Worm (Caenorhabditis elegans) whole organism, early embryonic: ENCODE results near the gene golg-4.

Experiments
- B0310.2 ChIP-seq: sonication (generic microtip); optimal IDR thresholded peaks from 2 replicates; lab custom pipeline; 2016; ENCODE audit warnings: mild to moderate bottlenecking, missing genetic modification characterization, missing compliant biosample characterization
- F13C5.2 ChIP-seq: sonication (generic microtip); optimal IDR thresholded peaks from 2 replicates; lab custom pipeline; 2017; ENCODE audit warnings: mild to moderate bottlenecking, missing genetic modification characterization, inconsistent platforms, missing compliant biosample characterization
- aly-1 ChIP-seq: sonication (generic microtip); optimal IDR thresholded peaks from 2 replicates; lab custom pipeline; 2016; ENCODE audit warnings: missing genetic modification characterization, missing compliant biosample characterization
- ama-1 ChIP-seq: fragments of 150-350 bp; optimal IDR thresholded peaks from 2 replicates; lab custom pipeline; 2014
- ceh-13 ChIP-seq: fragments of 200-800 bp; sonication (Bioruptor generic); optimal IDR thresholded peaks from 2 replicates; lab custom pipeline; 2018; ENCODE audit warnings: mild to moderate bottlenecking, missing genetic modification characterization, missing compliant biosample characterization
- ceh-36 ChIP-seq: sonication (generic microtip); optimal IDR thresholded peaks from 2 replicates; lab custom pipeline; 2016; ENCODE audit warnings: missing genetic modification characterization, inconsistent platforms, missing compliant biosample characterization
- ets-7 ChIP-seq: sonication (generic microtip); optimal IDR thresholded peaks from 2 replicates; lab custom pipeline; 2016; ENCODE audit warnings: missing genotype, missing genetic modification characterization, missing compliant biosample characterization
- flt-1 ChIP-seq: fragments of 200-800 bp; sonication (Bioruptor generic); IDR thresholded peaks from 2 replicates; pipeline ENCODE4 v1.3.6; 2022; ENCODE audit warnings: missing genetic modification characterization, missing compliant biosample characterization
- hmbx-1 ChIP-seq: sonication (generic microtip); optimal IDR thresholded peaks from 2 replicates; lab custom pipeline; 2016; ENCODE audit warnings: mild to moderate bottlenecking, missing genetic modification characterization, missing compliant biosample characterization
- hmg-4 ChIP-seq: fragments of 200-800 bp; sonication (Bioruptor generic); optimal IDR thresholded peaks from 2 replicates; lab custom pipeline; 2018; ENCODE audit warnings: mild to moderate bottlenecking, missing genetic modification characterization, missing compliant biosample characterization
- hnd-1 ChIP-seq: sonication (generic microtip); optimal IDR thresholded peaks from 2 replicates; lab custom pipeline; 2016; ENCODE audit warnings: missing genetic modification characterization, missing compliant biosample characterization
- pes-1 ChIP-seq: fragments of 200-800 bp; sonication (Bioruptor generic); IDR thresholded peaks from 2 replicates; pipeline ENCODE4 v1.3.6; 2022; ENCODE audit warnings: missing genetic modification reagents, missing genetic modification characterization, missing compliant biosample characterization
- scrt-1 ChIP-seq: fragments of 200-800 bp; sonication (Bioruptor generic); IDR thresholded peaks from 2 replicates; pipeline ENCODE4 v1.3.6; 2022; ENCODE audit warnings: missing genetic modification characterization, missing compliant biosample characterization
- sea-1 ChIP-seq: fragments of 200-800 bp; sonication (Bioruptor generic); conservative IDR thresholded peaks from 2 replicates; pipeline ENCODE4 v1.3.6; 2022; ENCODE audit warnings: missing genetic modification characterization, missing compliant biosample characterization
- tbx-11 ChIP-seq: fragments of 200-800 bp; sonication (Bioruptor generic); IDR thresholded peaks from 2 replicates; pipeline ENCODE4 v1.3.6; 2022; ENCODE audit warnings: missing genetic modification characterization, missing compliant biosample characterization
- tbx-37 ChIP-seq: fragments of 200-800 bp; sonication (Bioruptor generic); conservative IDR thresholded peaks from 2 replicates; pipeline ENCODE4 v1.3.6; 2022; ENCODE audit warnings: missing genetic modification reagents, missing genetic modification characterization, missing compliant biosample characterization
- tra-4 ChIP-seq: sonication (generic microtip); optimal IDR thresholded peaks from 2 replicates; lab custom pipeline; 2017; ENCODE audit warnings: missing genetic modification characterization, missing compliant biosample characterization

golg-4 gene

ce11 chrIII:3467013-3467412 is 61.6 kb downstream of the golg-4 start:
- TF ChIP-seq B0310.2 (tag; lab: Kevin White, UChicago), result no peak
- no peak for TF ChIP-seq tbx-37
- no peak for TF ChIP-seq ama-1 (lab: Kevin White, UChicago)
- TF ChIP-seq ets-7 (tag; lab: Kevin White, UChicago), result no peak
- TF ChIP-seq tra-4, result no peak
- no peak for TF ChIP-seq ceh-36 (tag; lab: Kevin White, UChicago)
- TF ChIP-seq hnd-1 (tag; lab: Kevin White, UChicago), result no peak
- TF ChIP-seq aly-1 (tag; lab: Kevin White, UChicago), result no peak
- no peak for TF ChIP-seq ceh-13 (GFP tag; lab: Kevin White, UChicago)
- no peak for TF ChIP-seq pes-1 (GFP tag; lab: Robert Waterston, UW)
- TF ChIP-seq F13C5.2 (tag; lab: Kevin White, UChicago), result no peak
- no peak for TF ChIP-seq hmg-4 (GFP tag; lab: Kevin White, UChicago)
- no peak for TF ChIP-seq sea-1 (GFP tag; lab: Robert Waterston, UW)

DNA sequence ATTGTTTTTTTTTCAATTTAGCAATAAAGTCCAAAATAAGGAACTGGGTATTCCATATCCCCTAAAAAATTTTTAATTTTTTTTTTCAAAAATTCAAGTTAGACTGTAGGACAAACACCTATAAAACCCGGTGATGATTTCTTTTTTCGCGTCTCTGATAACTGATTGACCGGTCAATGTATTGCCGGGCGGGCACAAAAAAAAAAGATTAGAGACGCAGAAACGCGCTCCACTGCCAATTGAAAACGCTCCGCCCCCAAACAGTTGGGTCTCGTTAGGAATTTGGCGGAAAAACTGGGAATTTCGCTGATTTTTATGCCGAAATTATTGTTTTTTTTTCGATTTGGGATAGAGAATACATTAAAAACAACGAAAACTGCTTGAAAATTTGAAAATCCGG is 63.0 kb downstream of the golg-4 start:
- TF ChIP-seq sea-1 (GFP tag; lab: Robert Waterston, UW) (no peak), ceh-13 (GFP tag; lab: Kevin White, UChicago) (no peak), tbx-11 (GFP tag; lab: Robert Waterston, UW) (no peak), aly-1 (tag; lab: Kevin White, UChicago) (no peak), F13C5.2 (tag; lab: Kevin White, UChicago) (no peak), pes-1 (GFP tag; lab: Robert Waterston, UW) (no peak), tbx-37 (no peak), flt-1 (GFP tag; lab: Robert Waterston, UW) (no peak), scrt-1 (GFP tag; lab: Robert Waterston, UW) (no peak), ets-7 (tag; lab: Kevin White, UChicago) (no peak), ceh-36 (tag; lab: Kevin White, UChicago) (no peak), ama-1 (lab: Kevin White, UChicago) (no peak), tra-4 (no peak), hmg-4 (GFP tag; lab: Kevin White, UChicago) (no peak), B0310.2 (tag; lab: Kevin White, UChicago) (no peak), hmbx-1 (tag; lab: Kevin White, UChicago) (no peak), hnd-1 (tag; lab: Kevin White, UChicago) (no peak)

DNA sequence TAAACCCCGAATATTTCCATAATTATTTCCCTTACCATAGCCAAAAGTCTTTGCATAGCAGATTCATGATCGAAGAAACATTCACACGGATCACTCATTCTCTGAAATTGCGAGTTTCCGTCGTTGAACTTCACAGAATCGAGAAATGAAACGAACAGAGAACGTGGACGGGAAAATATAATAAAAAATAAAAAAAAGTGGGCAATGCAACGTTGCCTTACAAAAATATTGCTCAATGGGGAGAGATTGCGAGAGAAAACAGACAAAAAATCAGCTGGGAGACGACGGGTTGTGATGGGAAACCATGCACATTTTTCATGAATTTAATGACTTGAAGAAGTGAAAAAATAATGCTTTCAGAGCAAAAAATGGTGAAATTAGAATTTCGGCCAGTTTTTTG is 64.3 kb downstream of the golg-4 start, which contains the start of gene smim-14:
smim-14 (minus strand) TSS at position 101 of the 400 bp plus-strand sequence.
- TF ChIP-seq ceh-36 (tag; lab: Kevin White, UChicago) (no peak), tbx-37 (no peak), hmg-4 (GFP tag; lab: Kevin White, UChicago) (no peak), aly-1 (tag; lab: Kevin White, UChicago) (no peak)

- TF ChIP-seq ceh-36 (tag; lab: Kevin White, UChicago) (no peak), hmg-4 (GFP tag; lab: Kevin White, UChicago) (no peak), ets-7 (tag; lab: Kevin White, UChicago) (no peak), sea-1 (GFP tag; lab: Robert Waterston, UW) (no peak), tbx-11 (GFP tag; lab: Robert Waterston, UW) (no peak), B0310.2 (tag; lab: Kevin White, UChicago) (no peak), tbx-37 (no peak)
Measured at ce11 chrIII:3470433-3470832, 65.1 kb downstream of the golg-4 start.

- no peak for TF ChIP-seq sea-1 (GFP tag; lab: Robert Waterston, UW)
- no peak for TF ChIP-seq tbx-11 (GFP tag; lab: Robert Waterston, UW)
- no peak for TF ChIP-seq ceh-13 (GFP tag; lab: Kevin White, UChicago)
- no peak for TF ChIP-seq pes-1 (GFP tag; lab: Robert Waterston, UW)
Measured at ce11 chrIII:3470973-3471372, 65.6 kb downstream of the golg-4 start.

- peak; percentile 26 for TF ChIP-seq F13C5.2 (tag; lab: Kevin White, UChicago)
- TF ChIP-seq B0310.2 (tag; lab: Kevin White, UChicago), result no peak
Measured at ce11 chrIII:3471403-3472053, 66.2 kb downstream of the golg-4 start, which contains the start of gene rsu-1. TSS of gene rsu-1 (plus strand) at chrIII:3472003.

- no peak for TF ChIP-seq B0310.2 (tag; lab: Kevin White, UChicago)
- TF ChIP-seq tra-4, result no peak
- TF ChIP-seq ets-7 (tag; lab: Kevin White, UChicago), result no peak
- no peak for TF ChIP-seq tbx-37
- TF ChIP-seq hmg-4 (GFP tag; lab: Kevin White, UChicago), result no peak
- TF ChIP-seq flt-1 (GFP tag; lab: Robert Waterston, UW), result no peak
- no peak for TF ChIP-seq hnd-1 (tag; lab: Kevin White, UChicago)
- no peak for TF ChIP-seq pes-1 (GFP tag; lab: Robert Waterston, UW)
Measured at ce11 chrIII:3475014-3475413, 69.6 kb downstream of the golg-4 start.
